Worm (Caenorhabditis elegans) whole organism, L4/young adult: ENCODE measurements around the gene C09B9.4.
A peak's percentile ranks its signal among the peaks of the same experiment; 100 is the strongest.
"Not testable (repeated sequence)": the region's sequence is repeated elsewhere in the genome, so short reads cannot be mapped to it uniquely, and the experiment has no call there.

ENCODE experiments used
- W03F9.2 ChIP-seq: fragments of 150-350 bp; optimal IDR thresholded peaks from 2 replicates; lab custom pipeline; 2014; ENCODE audit warnings: missing biosample characterization, missing genetic modification characterization
- dao-5 ChIP-seq: sonication (generic microtip); optimal IDR thresholded peaks from 2 replicates; lab custom pipeline; 2016; ENCODE audit warnings: missing genotype, missing genetic modification characterization, moderate library complexity, missing compliant biosample characterization
- him-1 ChIP-seq: sonication (generic microtip); optimal IDR thresholded peaks from 2 replicates; lab custom pipeline; 2016; ENCODE audit warnings: missing genotype, missing genetic modification reagents, missing genetic modification characterization, missing compliant biosample characterization

The C09B9.4 gene

ce11 chrIV:5054297-5054696, 21.1 kb upstream of the C09B9.4 start:
- no peak for TF ChIP-seq dao-5
- TF ChIP-seq him-1: no peak
- no peak for TF ChIP-seq W03F9.2 (tag; lab: Kevin White, UChicago)

- TF ChIP-seq him-1 (no peak), dao-5 (no peak), W03F9.2 (tag; lab: Kevin White, UChicago) (no peak)
These were observed 12.2 kb upstream of the C09B9.4 start, which contains the start of gene hot-9 for ce11 chrIV:5045389-5045788. Gene hot-9 (minus strand): TSS chrIV:5045489.

- TF ChIP-seq W03F9.2 (tag; lab: Kevin White, UChicago) (no peak), him-1 (peak; percentile 17), dao-5 (peak; percentile 66)
These were observed 5.6 kb upstream of the C09B9.4 start for ce11 chrIV:5038744-5039143.

ce11 chrIV:5037489-5037888, 4.3 kb upstream of the C09B9.4 start, which contains the start of gene C09B9.1:
Gene C09B9.1 (plus strand): TSS chrIV:5037789.
- TF ChIP-seq W03F9.2 (tag; lab: Kevin White, UChicago) (no peak), him-1 (no peak)

- TF ChIP-seq W03F9.2 (tag; lab: Kevin White, UChicago) (no peak), dao-5 (no peak), him-1 (no peak)
These were observed 1.8 kb downstream of the C09B9.4 start for ce11 chrIV:5031346-5031745.

- TF ChIP-seq W03F9.2 (tag; lab: Kevin White, UChicago) (no peak), him-1 (no peak), dao-5 (no peak)
These were observed 4.2 kb downstream of the C09B9.4 start, which contains the start of the genes best-6 and C09B9.2 for ce11 chrIV:5028978-5029377. Gene best-6 (minus strand): TSS chrIV:5029078. Gene C09B9.2 (plus strand): TSS chrIV:5029291.

ce11 chrIV:5025646-5026045, 7.5 kb downstream of the C09B9.4 start, which contains the start of gene C09B9.85:
Gene C09B9.85 (minus strand): TSS chrIV:5025746.
- TF ChIP-seq dao-5 (no peak), him-1 (no peak), W03F9.2 (tag; lab: Kevin White, UChicago) (no peak)

ce11 chrIV:5020533-5020932, 12.6 kb downstream of the C09B9.4 start, which contains the start of gene T28H11.8:
Gene T28H11.8 (minus strand): TSS chrIV:5020633.
- TF ChIP-seq him-1: no peak
- TF ChIP-seq dao-5: no peak

ce11 chrIV:5017075-5017474, 16.1 kb downstream of the C09B9.4 start, which contains the start of gene T28H11.7:
Gene T28H11.7 (minus strand): TSS chrIV:5017175.
- not testable (repeated sequence) for TF ChIP-seq him-1; W03F9.2 (tag; lab: Kevin White, UChicago); dao-5

ce11 chrIV:5016461-5016860, 16.7 kb downstream of the C09B9.4 start, which contains the start of gene ssq-4:
Gene ssq-4 (plus strand): TSS chrIV:5016479.
- TF ChIP-seq W03F9.2 (tag; lab: Kevin White, UChicago); him-1; dao-5: not testable (repeated sequence)

ce11 chrIV:5012241-5012640, 20.9 kb downstream of the C09B9.4 start, which contains the start of gene srm-1:
Gene srm-1 (plus strand): TSS chrIV:5012541.
- TF ChIP-seq W03F9.2 (tag; lab: Kevin White, UChicago): no peak
- TF ChIP-seq dao-5: no peak
- TF ChIP-seq him-1: no peak

- TF ChIP-seq W03F9.2 (tag; lab: Kevin White, UChicago) (no peak), him-1 (no peak), dao-5 (no peak)
These were observed 24.8 kb downstream of the C09B9.4 start, which contains the start of gene srm-2 for ce11 chrIV:5008378-5008777. Gene srm-2 (plus strand): TSS chrIV:5008678.

- TF ChIP-seq him-1: no peak
- TF ChIP-seq W03F9.2 (tag; lab: Kevin White, UChicago): no peak
- TF ChIP-seq dao-5: no peak
These were observed 28.0 kb downstream of the C09B9.4 start for ce11 chrIV:5005154-5005553.

ce11 chrIV:5002448-5002847, 30.7 kb downstream of the C09B9.4 start, which contains the start of gene pes-1:
Gene pes-1 (plus strand): TSS chrIV:5002748.
- TF ChIP-seq him-1 (no peak), W03F9.2 (tag; lab: Kevin White, UChicago) (no peak), dao-5 (no peak)

ce11 chrIV:4996956-4997355, 36.2 kb downstream of the C09B9.4 start:
- TF ChIP-seq W03F9.2 (tag; lab: Kevin White, UChicago): no peak
- TF ChIP-seq dao-5: no peak

ce11 chrIV:4995842-4996241, 37.3 kb downstream of the C09B9.4 start, which contains the start of gene ssq-2:
Gene ssq-2 (plus strand): TSS chrIV:4996142.
- TF ChIP-seq dao-5: no peak
- no peak for TF ChIP-seq W03F9.2 (tag; lab: Kevin White, UChicago)
- TF ChIP-seq him-1: no peak
